Fruit fly (Drosophila melanogaster): ENCODE data around the gene subdued.

Gene subdued

DNA sequence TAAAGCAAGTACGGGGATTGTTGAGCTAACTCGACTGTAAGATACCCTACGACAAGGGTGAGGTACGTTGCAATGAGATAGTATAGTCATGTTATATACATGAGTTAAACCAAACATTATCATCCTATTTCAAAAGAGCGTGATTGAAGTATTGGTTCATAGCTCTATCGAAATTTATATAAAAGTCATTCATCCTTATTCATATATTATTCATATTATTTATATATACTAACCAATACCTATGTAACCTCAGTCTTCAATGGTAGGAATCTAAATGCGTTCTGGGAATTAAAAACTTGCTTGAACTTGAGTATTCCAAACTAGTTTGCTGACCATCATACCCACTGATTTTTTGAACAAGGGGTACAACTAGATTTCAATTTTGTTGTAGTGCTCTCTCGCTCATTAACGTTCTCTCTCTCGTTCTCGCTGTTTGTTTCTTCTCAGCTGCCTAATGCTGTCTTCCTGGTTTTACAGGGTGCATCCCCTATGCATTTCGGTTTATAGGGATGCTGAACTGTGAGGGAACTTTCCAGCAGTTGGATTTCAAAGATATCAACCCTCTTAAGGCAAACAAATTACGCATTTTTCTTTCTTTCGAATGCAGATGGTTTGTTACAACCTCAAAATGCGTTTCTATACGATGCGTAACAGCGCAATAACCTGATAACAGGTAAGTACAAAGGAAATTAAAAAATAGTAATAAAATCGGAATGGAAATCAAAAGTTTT, 14.6 kb downstream of the subdued start (continued):
- TF ChIP-seq HLH3B (GFP tag; IDR thresholded peaks at IDR 0.05) = no peak
- no peak for TF ChIP-seq Taf1 (GFP tag; IDR thresholded peaks at IDR 0.05)
- no peak for TF ChIP-seq grn (GFP tag; optimal IDR thresholded peaks at IDR 0.05)
- no peak for TF ChIP-seq ems (GFP tag; optimal IDR thresholded peaks at IDR 0.05)
- peak; percentile 29 for TF ChIP-seq CG6765 (GFP tag; optimal IDR thresholded peaks at IDR 0.05)
- no peak for TF ChIP-seq crc (GFP tag; optimal IDR thresholded peaks at IDR 0.05)
- no peak for TF ChIP-seq CG42726 (GFP tag; IDR thresholded peaks at IDR 0.05; ENCODE audit: partially characterized antibody)
- no peak for TF ChIP-seq Dip3 (GFP tag; optimal IDR thresholded peaks at IDR 0.05)
- TF ChIP-seq abd-A (tag; optimal IDR thresholded peaks at IDR 0.05) = no peak
- peak; percentile 84 for TF ChIP-seq nmo (GFP tag; optimal IDR thresholded peaks at IDR 0.05)
- peak in 1 of 2 experiments; percentile 8 for TF ChIP-seq Pdp1 (GFP tag; optimal IDR thresholded peaks at IDR 0.05)
- TF ChIP-seq her (GFP tag; optimal IDR thresholded peaks at IDR 0.05) = no peak
- peak; percentile 75; the same call in 1 of the 3 replicates for TF ChIP-seq CG2199 (GFP tag; IDR thresholded peaks at IDR 0.05)
- TF ChIP-seq ac (GFP tag; optimal IDR thresholded peaks at IDR 0.05) = no peak
- no peak for TF ChIP-seq CG8765 (GFP tag; IDR thresholded peaks at IDR 0.05)
- TF ChIP-seq Bgb (GFP tag; IDR thresholded peaks at IDR 0.05; ENCODE audit: partially characterized antibody) = no peak
- no peak for TF ChIP-seq Hand (GFP tag; optimal IDR thresholded peaks at IDR 0.05)
- no peak for TF ChIP-seq eyg (GFP tag; optimal IDR thresholded peaks at IDR 0.05)
- TF ChIP-seq CG11504 (tag; optimal IDR thresholded peaks at IDR 0.05) = peak; percentile 81
- TF ChIP-seq CG17385 (GFP tag; optimal IDR thresholded peaks at IDR 0.05) = no peak
- TF ChIP-seq peb (GFP tag; IDR thresholded peaks at IDR 0.05) = no peak
- no peak for TF ChIP-seq eve (GFP tag; optimal IDR thresholded peaks at IDR 0.05)
- no peak for TF ChIP-seq ab (GFP tag; optimal IDR thresholded peaks at IDR 0.05)
- peak; percentile 2 for TF ChIP-seq Hr3 (GFP tag; optimal IDR thresholded peaks at IDR 0.05)
- TF ChIP-seq Antp (GFP tag; optimal IDR thresholded peaks at IDR 0.05) = no peak
- TF ChIP-seq kay (GFP tag; optimal IDR thresholded peaks at IDR 0.05) = no peak
- TF ChIP-seq CG7987 (GFP tag; optimal IDR thresholded peaks at IDR 0.05) = no peak
- no peak for TF ChIP-seq jumu (GFP tag; optimal IDR thresholded peaks at IDR 0.05)
- no peak for TF ChIP-seq sna (GFP tag; IDR thresholded peaks at IDR 0.05; ENCODE audit: partially characterized antibody)
- TF ChIP-seq bcd (GFP tag; optimal IDR thresholded peaks at IDR 0.05) = peak; percentile 51
- no peak for TF ChIP-seq corto (GFP tag; optimal IDR thresholded peaks at IDR 0.05)
- TF ChIP-seq Ets65A (GFP tag) = peak; percentile 91
- TF ChIP-seq crol (GFP tag; IDR thresholded peaks at IDR 0.05) = no peak
- TF ChIP-seq MTF-1 (GFP tag; optimal IDR thresholded peaks at IDR 0.05; ENCODE audit: borderline replicate concordance) = no peak
- TF ChIP-seq Drgx (GFP tag; IDR thresholded peaks at IDR 0.05) = no peak
- peak; percentile 3 for TF ChIP-seq TFAM (GFP tag; optimal IDR thresholded peaks at IDR 0.05)
- no peak for TF ChIP-seq Aef1 (GFP tag; IDR thresholded peaks at IDR 0.05)
- peak; percentile 77 for TF ChIP-seq HHEX (GFP tag; optimal IDR thresholded peaks at IDR 0.05)
- TF ChIP-seq Stat92E (GFP tag; optimal IDR thresholded peaks at IDR 0.05) = peak in 1 of 3 experiments; percentile 43
- no peak for TF ChIP-seq CG4282 (GFP tag; optimal IDR thresholded peaks at IDR 0.05)
- TF ChIP-seq bbx (GFP tag; IDR thresholded peaks at IDR 0.05; ENCODE audit: partially characterized antibody) = no peak
- peak; percentile 76 for TF ChIP-seq CG7839 (tag; optimal IDR thresholded peaks at IDR 0.05)
- no peak for TF ChIP-seq Atf6 (GFP tag; IDR thresholded peaks at IDR 0.05)
- TF ChIP-seq dmrt99B (tag; optimal IDR thresholded peaks at IDR 0.05) = peak; percentile 72
- TF ChIP-seq Six4 (GFP tag; optimal IDR thresholded peaks at IDR 0.05) = no peak
- TF ChIP-seq Xbp1 (GFP tag; optimal IDR thresholded peaks at IDR 0.05) = no peak
- TF ChIP-seq Gug (GFP tag; IDR thresholded peaks at IDR 0.05) = no peak
- TF ChIP-seq lov (optimal IDR thresholded peaks at IDR 0.05) = no peak
- TF ChIP-seq lov (GFP tag; IDR thresholded peaks at IDR 0.05) = no peak
- no peak for TF ChIP-seq Lhr (GFP tag; optimal IDR thresholded peaks at IDR 0.05)

All from whole organism, embryonic.